Fruit fly (Drosophila melanogaster): ENCODE measurements around the gene ND-15.
A peak's percentile ranks its signal among the peaks of the same experiment; 100 is the strongest.

The ND-15 gene

DNA sequence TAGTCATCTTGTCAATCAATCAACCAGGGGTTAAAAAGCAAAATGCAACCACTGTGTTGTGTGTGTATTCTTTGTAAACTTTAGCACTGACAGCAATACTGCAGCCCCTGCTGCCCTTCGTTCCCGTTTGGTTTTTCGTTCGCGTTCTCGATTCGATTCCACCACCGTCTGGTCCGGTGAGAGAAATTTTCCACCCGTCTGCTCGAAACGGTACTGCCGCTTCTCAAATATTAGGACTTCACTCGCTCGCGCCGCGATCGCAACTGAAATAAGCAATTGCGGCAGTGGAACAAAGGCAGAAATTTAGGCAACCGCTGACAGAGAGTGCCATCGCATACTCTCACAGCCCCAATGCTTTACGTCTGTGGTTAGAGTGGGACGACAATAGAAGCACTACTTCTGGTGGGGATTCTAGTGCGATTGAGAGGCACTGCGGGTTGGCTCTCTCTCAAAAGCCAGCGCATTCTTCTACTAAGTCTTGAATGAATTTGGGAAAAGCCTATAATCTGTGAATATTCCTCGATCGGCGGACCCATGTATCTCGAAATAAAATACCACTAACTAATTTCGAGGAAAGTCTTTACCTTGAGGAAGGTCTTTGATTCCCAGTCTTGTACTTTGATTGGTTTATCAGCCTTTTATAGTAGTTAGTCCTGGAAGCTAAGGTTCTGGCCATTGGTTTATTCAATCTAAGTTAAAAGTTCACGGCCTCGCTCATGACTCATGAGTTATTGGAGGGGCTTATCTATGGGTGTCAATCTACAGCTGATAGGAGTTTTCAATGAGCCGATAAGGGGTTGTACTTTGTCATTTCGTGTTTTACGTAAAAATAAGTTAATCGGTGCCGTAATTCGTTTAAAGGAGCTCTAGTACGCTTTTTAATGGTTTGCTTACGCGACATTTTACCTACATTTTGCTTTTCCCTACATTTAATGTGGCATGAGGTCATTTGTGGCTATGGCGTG lies 14.7 kb downstream of the ND-15 start (continued):
- TF ChIP-seq slou (GFP tag; optimal IDR thresholded peaks at IDR 0.05) (no peak), dmrt99B (tag; optimal IDR thresholded peaks at IDR 0.05) (peak; percentile 28), gro (GFP tag; optimal IDR thresholded peaks at IDR 0.05) (peak; percentile 78), CG10321 (GFP tag; IDR thresholded peaks at IDR 0.05) (peak; percentile 97), Nf-YB (GFP tag; optimal IDR thresholded peaks at IDR 0.05) (peak; percentile 50), row (GFP tag; IDR thresholded peaks at IDR 0.05) (no peak; the same call in 2 of the 3 replicates), repo (GFP tag; optimal IDR thresholded peaks at IDR 0.05) (no peak), CG15696 (tag; optimal IDR thresholded peaks at IDR 0.05) (no peak), CG7357 (GFP tag; IDR thresholded peaks at IDR 0.05) (no peak), dysf (GFP tag; IDR thresholded peaks at IDR 0.05) (no peak), jumu (GFP tag; optimal IDR thresholded peaks at IDR 0.05) (no peak), CG11723 (GFP tag; optimal IDR thresholded peaks at IDR 0.05) (peak; percentile 10), CG8944 (GFP tag; optimal IDR thresholded peaks at IDR 0.05) (no peak), CTCF (GFP tag; optimal IDR thresholded peaks at IDR 0.05) (peak; percentile 8), CG12155 (GFP tag; optimal IDR thresholded peaks at IDR 0.05) (peak; percentile 34), CG8924 (tag; optimal IDR thresholded peaks at IDR 0.05) (peak; percentile 53), peb (GFP tag; IDR thresholded peaks at IDR 0.05) (no peak), CHES-1-like (GFP tag; optimal IDR thresholded peaks at IDR 0.05) (peak; percentile 37), lbe (GFP tag; optimal IDR thresholded peaks at IDR 0.05) (peak; percentile 59), tap (tag; optimal IDR thresholded peaks at IDR 0.05) (peak; percentile 8), CG18764 (GFP tag; optimal IDR thresholded peaks at IDR 0.05) (no peak), CG15011 (GFP tag; optimal IDR thresholded peaks at IDR 0.05) (no peak), E2f1 (GFP tag; IDR thresholded peaks at IDR 0.05) (no peak; the same call in 1 of the 2 replicates), HLHmδ (GFP tag; optimal IDR thresholded peaks at IDR 0.05) (peak; percentile 56), CG7271 (tag; optimal IDR thresholded peaks at IDR 0.05) (no peak), NC2α (GFP tag; optimal IDR thresholded peaks at IDR 0.05) (no peak), al (GFP tag; IDR thresholded peaks at IDR 0.05) (no peak), zen2 (GFP tag; IDR thresholded peaks at IDR 0.05; ENCODE audit: partially characterized antibody) (no peak), CG33213 (GFP tag; optimal IDR thresholded peaks at IDR 0.05) (peak; percentile 11), Side (GFP tag; optimal IDR thresholded peaks at IDR 0.05) (peak; percentile 46), CG13296 (GFP tag; optimal IDR thresholded peaks at IDR 0.05) (peak; percentile 66), cas (GFP tag; IDR thresholded peaks at IDR 0.05) (peak; percentile 36; the same call in 1 of the 2 replicates), CG31441 (GFP tag; IDR thresholded peaks at IDR 0.05) (peak; percentile 38; the same call in 1 of the 2 replicates), Med (GFP tag) (peak; percentile 96), fd64A (GFP tag; optimal IDR thresholded peaks at IDR 0.05) (no peak), az2 (GFP tag; optimal IDR thresholded peaks at IDR 0.05) (no peak), CG13123 (GFP tag; optimal IDR thresholded peaks at IDR 0.05) (no peak), HLH4C (GFP tag; IDR thresholded peaks at IDR 0.05; ENCODE audit: partially characterized antibody) (peak; percentile 38; the same call in 1 of the 3 replicates), CG14710 (tag; optimal IDR thresholded peaks at IDR 0.05) (peak; percentile 4), CG2889 (GFP tag; IDR thresholded peaks at IDR 0.05) (no peak), ftz-f1 (GFP tag; optimal IDR thresholded peaks at IDR 0.05) (peak; percentile 70), HLH3B (GFP tag; IDR thresholded peaks at IDR 0.05) (peak; percentile 15; the same call in 1 of the 2 replicates), ci (GFP tag; IDR thresholded peaks at IDR 0.05) (peak; percentile 71; the same call in 2 of the 3 replicates), CG2120 (GFP tag; optimal IDR thresholded peaks at IDR 0.05) (peak; percentile 26), trh (GFP tag; optimal IDR thresholded peaks at IDR 0.05) (no peak), Mrtf (GFP tag; IDR thresholded peaks at IDR 0.05) (no peak), Oaz (GFP tag; IDR thresholded peaks at IDR 0.05) (no peak), CG4707 (GFP tag; optimal IDR thresholded peaks at IDR 0.05) (peak; percentile 64), cad (GFP tag; optimal IDR thresholded peaks at IDR 0.05) (no peak), CG10209 (GFP tag; optimal IDR thresholded peaks at IDR 0.05) (no peak)
